Fruit fly (Drosophila melanogaster) whole organism, pupa: ENCODE results near the gene CG34117.
A peak's percentile ranks its signal among the peaks of the same experiment; 100 is the strongest.

Source experiments
- CG10348 ChIP-seq: fragments of 200-800 bp; sonication (Bioruptor generic); IDR thresholded peaks from 2 replicates; pipeline ENCODE4 v1.3.6; 2022; ENCODE audit warnings: missing biosample characterization, missing genetic modification characterization
- CG12605 ChIP-seq: fragments of 200-800 bp; sonication (Bioruptor generic); IDR thresholded peaks from 2 replicates; pipeline ENCODE4 v1.3.6; 2022; ENCODE audit warnings: missing biosample characterization, missing genetic modification characterization
- CG13204 ChIP-seq: fragments of 200-800 bp; sonication (Bioruptor generic); optimal IDR thresholded peaks from 2 replicates; lab custom pipeline; 2018; ENCODE audit warnings: missing biosample characterization, mild to moderate bottlenecking, missing genetic modification characterization, moderate library complexity
- CG14655 ChIP-seq: fragments of 200-800 bp; sonication (Bioruptor generic); optimal IDR thresholded peaks from 3 replicates; lab custom pipeline; 2017; ENCODE audit warnings: mild to moderate bottlenecking, missing biosample characterization, missing genetic modification reagents, missing genetic modification characterization
- CG15710 ChIP-seq: fragments of 200-800 bp; sonication (Bioruptor generic); optimal IDR thresholded peaks from 2 replicates; lab custom pipeline; 2018; ENCODE audit warnings: missing biosample characterization, mild to moderate bottlenecking, missing genetic modification characterization, moderate library complexity
- CG17806 ChIP-seq: fragments of 200-800 bp; sonication (Bioruptor generic); optimal IDR thresholded peaks from 2 replicates; lab custom pipeline; 2018; ENCODE audit warnings: missing biosample characterization, mild to moderate bottlenecking, missing genetic modification characterization, moderate library complexity
- CG32121 ChIP-seq: fragments of 200-800 bp; sonication (Bioruptor generic); IDR thresholded peaks from 2 replicates; pipeline ENCODE4 v1.3.6; 2022; ENCODE audit warnings: missing biosample characterization, missing genetic modification characterization
- CG34367 ChIP-seq: fragments of 200-800 bp; sonication (Bioruptor generic); optimal IDR thresholded peaks from 2 replicates; lab custom pipeline; 2018; ENCODE audit warnings: missing biosample characterization, mild to moderate bottlenecking, missing genetic modification characterization
- CG4496 ChIP-seq: fragments of 200-800 bp; sonication (Bioruptor generic); IDR thresholded peaks from 3 replicates; pipeline ENCODE4 v1.3.6; 2022; ENCODE audit warnings: missing biosample characterization, missing genetic modification characterization
- CG8159 ChIP-seq: fragments of 200-800 bp; sonication (Bioruptor generic); optimal IDR thresholded peaks from 3 replicates; lab custom pipeline; 2018; ENCODE audit warnings: missing biosample characterization, mild to moderate bottlenecking, missing genetic modification characterization, moderate library complexity
- CG8301 ChIP-seq: fragments of 200-800 bp; sonication (Bioruptor generic); optimal IDR thresholded peaks from 2 replicates; lab custom pipeline; 2018; ENCODE audit warnings: missing biosample characterization, mild to moderate bottlenecking, missing genetic modification characterization
- CG9948 ChIP-seq: fragments of 200-800 bp; sonication (Bioruptor generic); optimal IDR thresholded peaks from 2 replicates; lab custom pipeline; 2018; ENCODE audit warnings: missing biosample characterization, mild to moderate bottlenecking, missing genetic modification characterization, moderate library complexity
- D1 ChIP-seq: fragments of 200-800 bp; sonication (Bioruptor generic); optimal IDR thresholded peaks from 2 replicates; lab custom pipeline; 2018; ENCODE audit warnings: missing biosample characterization, mild to moderate bottlenecking, missing genetic modification characterization, moderate library complexity
- EcR ChIP-seq: fragments of 200-800 bp; sonication (Bioruptor generic); optimal IDR thresholded peaks from 3 replicates; lab custom pipeline; 2019; ENCODE audit warnings: missing biosample characterization, missing genetic modification characterization, mild to moderate bottlenecking, moderate library complexity, missing genetic modification reagents
- Ets98B ChIP-seq: fragments of 200-800 bp; sonication (Bioruptor generic); IDR thresholded peaks from 2 replicates; pipeline ENCODE4 v1.3.6; 2022; ENCODE audit warnings: missing biosample characterization, missing genetic modification characterization
- Pif1A ChIP-seq: fragments of 200-800 bp; sonication (Bioruptor generic); optimal IDR thresholded peaks from 3 replicates; lab custom pipeline; 2016; ENCODE audit warnings: missing biosample characterization, missing genetic modification characterization
- Pif1B ChIP-seq: fragments of 200-800 bp; sonication (Bioruptor generic); optimal IDR thresholded peaks from 3 replicates; lab custom pipeline; 2016; ENCODE audit warnings: missing biosample characterization, missing genetic modification characterization
- Snoo ChIP-seq: fragments of 200-800 bp; sonication (Bioruptor generic); optimal IDR thresholded peaks from 3 replicates; lab custom pipeline; 2017; ENCODE audit warnings: missing biosample characterization, mild to moderate bottlenecking, missing genetic modification characterization, inconsistent platforms
- fd96Ca ChIP-seq: fragments of 200-800 bp; sonication (Bioruptor generic); IDR thresholded peaks from 3 replicates; pipeline ENCODE4 v1.3.6; 2022; ENCODE audit warnings: missing biosample characterization, missing genetic modification characterization
- gl ChIP-seq: fragments of 200-800 bp; sonication (Bioruptor generic); optimal IDR thresholded peaks from 2 replicates; lab custom pipeline; 2018; ENCODE audit warnings: missing biosample characterization, mild to moderate bottlenecking, missing genetic modification characterization
- rn ChIP-seq: fragments of 200-800 bp; sonication (Bioruptor generic); IDR thresholded peaks from 2 replicates; pipeline ENCODE4 v1.3.6; 2022; ENCODE audit warnings: missing biosample characterization, missing genetic modification characterization

The CG34117 gene

dm6 chr3R:9363066-9363719 lies 36.7 kb downstream of the CG34117 start, which contains the start of gene CG18473:
Gene CG18473, plus strand, starts transcription at chr3R:9363305.
- TF ChIP-seq CG10348 (GFP tag; lab: Robert Waterston, UW) (no peak), EcR (GFP tag; lab: Kevin White, UChicago) (no peak), rn (GFP tag; lab: Robert Waterston, UW) (no peak), CG9948 (tag; lab: Kevin White, UChicago) (no peak), fd96Ca (no peak), Snoo (tag; lab: Kevin White, UChicago) (no peak), CG8301 (tag; lab: Kevin White, UChicago) (no peak), CG4496 (GFP tag; lab: Robert Waterston, UW) (no peak), gl (tag; lab: Kevin White, UChicago) (no peak), CG17806 (tag; lab: Kevin White, UChicago) (no peak), CG15710 (tag; lab: Kevin White, UChicago) (no peak), CG8159 (tag; lab: Kevin White, UChicago) (no peak), D1 (tag; lab: Kevin White, UChicago) (no peak), Ets98B (GFP tag; lab: Robert Waterston, UW) (no peak), CG13204 (GFP tag; lab: Kevin White, UChicago) (no peak)

dm6 chr3R:9359393-9359792 lies 40.5 kb downstream of the CG34117 start:
- TF ChIP-seq Ets98B (GFP tag; lab: Robert Waterston, UW) (no peak; the same call in 1 of the 2 replicates), CG13204 (GFP tag; lab: Kevin White, UChicago) (no peak), CG34367 (tag; lab: Kevin White, UChicago) (no peak), EcR (GFP tag; lab: Kevin White, UChicago) (no peak), CG4496 (GFP tag; lab: Robert Waterston, UW) (no peak), CG15710 (tag; lab: Kevin White, UChicago) (no peak), CG12605 (GFP tag; lab: Robert Waterston, UW) (no peak), CG8301 (tag; lab: Kevin White, UChicago) (no peak), CG9948 (tag; lab: Kevin White, UChicago) (no peak), CG17806 (tag; lab: Kevin White, UChicago) (no peak), rn (GFP tag; lab: Robert Waterston, UW) (no peak), CG10348 (GFP tag; lab: Robert Waterston, UW) (no peak)

dm6 chr3R:9355195-9355594 lies 44.7 kb downstream of the CG34117 start, which contains the start of gene CG43675:
Gene CG43675, plus strand, starts transcription at chr3R:9355495.
- no peak for TF ChIP-seq rn (GFP tag; lab: Robert Waterston, UW)
- TF ChIP-seq Snoo (tag; lab: Kevin White, UChicago): no peak
- TF ChIP-seq CG8159 (tag; lab: Kevin White, UChicago): no peak
- no peak for TF ChIP-seq CG14655 (GFP tag; lab: Kevin White, UChicago)
- TF ChIP-seq CG9948 (tag; lab: Kevin White, UChicago): no peak
- no peak for TF ChIP-seq CG34367 (tag; lab: Kevin White, UChicago)
- TF ChIP-seq CG13204 (GFP tag; lab: Kevin White, UChicago): no peak
- TF ChIP-seq gl (tag; lab: Kevin White, UChicago): no peak
- TF ChIP-seq EcR (GFP tag; lab: Kevin White, UChicago): no peak
- no peak for TF ChIP-seq D1 (tag; lab: Kevin White, UChicago)
- TF ChIP-seq fd96Ca: no peak
- TF ChIP-seq Pif1B (GFP tag; lab: Kevin White, UChicago): no peak
- no peak for TF ChIP-seq CG12605 (GFP tag; lab: Robert Waterston, UW)
- TF ChIP-seq CG8301 (tag; lab: Kevin White, UChicago): no peak

dm6 chr3R:9353276-9353652 lies 46.6 kb downstream of the CG34117 start:
- TF ChIP-seq Pif1B (GFP tag; lab: Kevin White, UChicago) (peak; percentile 75), D1 (tag; lab: Kevin White, UChicago) (peak; percentile 89), CG9948 (tag; lab: Kevin White, UChicago) (peak; percentile 90), gl (tag; lab: Kevin White, UChicago) (no peak), Snoo (tag; lab: Kevin White, UChicago) (peak; percentile 84), CG15710 (tag; lab: Kevin White, UChicago) (peak; percentile 82), CG32121 (GFP tag; lab: Robert Waterston, UW) (no peak), CG14655 (GFP tag; lab: Kevin White, UChicago) (peak; percentile 94), CG34367 (tag; lab: Kevin White, UChicago) (peak; percentile 79), CG17806 (tag; lab: Kevin White, UChicago) (peak; percentile 85), CG8301 (tag; lab: Kevin White, UChicago) (peak; percentile 93), fd96Ca (no peak), CG13204 (GFP tag; lab: Kevin White, UChicago) (no peak), CG8159 (tag; lab: Kevin White, UChicago) (peak; percentile 93), Pif1A (GFP tag; lab: Kevin White, UChicago) (peak; percentile 83)

- TF ChIP-seq CG32121 (GFP tag; lab: Robert Waterston, UW) (no peak), CG8159 (tag; lab: Kevin White, UChicago) (no peak), CG13204 (GFP tag; lab: Kevin White, UChicago) (no peak), rn (GFP tag; lab: Robert Waterston, UW) (no peak), CG4496 (GFP tag; lab: Robert Waterston, UW) (no peak), EcR (GFP tag; lab: Kevin White, UChicago) (peak; percentile 58)
These were observed 47.1 kb downstream of the CG34117 start for dm6 chr3R:9352595-9353275.
